Worm (Caenorhabditis elegans) whole organism, midembryonic: Measurements from ENCODE around the gene W02F12.8.

Experiments
- flt-1 ChIP-seq: fragments of 200-800 bp; sonication (Bioruptor generic); IDR thresholded peaks from 2 replicates; pipeline ENCODE4 v1.3.6; 2022; ENCODE audit warnings: missing genetic modification characterization, missing compliant biosample characterization
- klf-2 ChIP-seq: fragments of 200-800 bp; sonication (Bioruptor generic); conservative IDR thresholded peaks from 2 replicates; pipeline ENCODE4 v1.3.6; 2022; ENCODE audit warnings: missing genetic modification reagents, missing genetic modification characterization, missing compliant biosample characterization
- tab-1 ChIP-seq: fragments of 200-800 bp; sonication (Bioruptor generic); IDR thresholded peaks from 2 replicates; pipeline ENCODE4 v1.3.6; 2022; ENCODE audit warnings: missing genetic modification characterization, missing compliant biosample characterization
- ztf-29 ChIP-seq: fragments of 200-800 bp; sonication (Bioruptor generic); IDR thresholded peaks from 2 replicates; pipeline ENCODE4 v1.3.6; 2022; ENCODE audit warnings: missing genetic modification reagents, missing genetic modification characterization, missing compliant biosample characterization

DNA sequence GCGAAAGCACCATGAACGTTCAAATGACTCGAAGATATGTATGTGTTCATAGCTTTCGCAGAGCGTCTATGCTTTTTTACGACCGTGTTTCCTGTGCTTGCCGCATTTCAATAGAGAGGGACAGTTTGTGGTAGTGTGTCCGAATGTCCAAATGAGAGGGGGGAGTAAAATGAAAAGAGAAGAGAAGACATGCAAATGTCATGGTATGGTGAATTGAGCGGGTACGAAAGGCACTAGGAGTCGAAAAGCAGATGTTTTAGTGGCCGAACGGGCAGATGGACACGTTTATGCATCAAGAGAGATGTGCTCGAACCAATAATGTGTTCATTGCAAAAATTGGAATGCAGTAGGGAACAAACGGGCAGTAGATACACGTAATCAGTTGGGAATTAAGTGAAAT is 9.1 kb downstream of the W02F12.8 start:
- TF ChIP-seq tab-1 (GFP tag; lab: Robert Waterston, UW) (no peak), flt-1 (no peak), klf-2 (GFP tag; lab: Robert Waterston, UW) (no peak), ztf-29 (GFP tag; lab: Robert Waterston, UW) (no peak)
